Fruit fly (Drosophila melanogaster) whole organism, embryonic: Measurements from ENCODE around the gene CG13699.

Experiments used
- Abd-B ChIP-seq: fragments of 200-800 bp; sonication (Bioruptor generic); optimal IDR thresholded peaks from 2 replicates; lab custom pipeline; 2018; ENCODE audit warnings: missing biosample characterization, mild to moderate bottlenecking, missing genetic modification characterization, moderate library complexity
- Adf1 ChIP-seq: fragments of 200-800 bp; sonication (Bioruptor generic); IDR thresholded peaks from 2 replicates; pipeline ENCODE4 v1.3.6; 2022; ENCODE audit warnings: missing biosample characterization, missing genetic modification characterization
- C15 ChIP-seq: fragments of 200-800 bp; sonication (Bioruptor generic); IDR thresholded peaks from 3 replicates; pipeline ENCODE4 v1.3.6; 2022; ENCODE audit warnings: missing biosample characterization, missing genetic modification characterization
- CG11398 ChIP-seq: fragments of 200-800 bp; sonication (Bioruptor generic); optimal IDR thresholded peaks from 2 replicates; lab custom pipeline; 2016; ENCODE audit warnings: missing biosample characterization, missing genetic modification characterization
- CG1602 ChIP-seq: fragments of 200-800 bp; sonication (Bioruptor generic); optimal IDR thresholded peaks from 3 replicates; lab custom pipeline; 2016; ENCODE audit warnings: missing biosample characterization, missing genetic modification characterization
- CG2712 ChIP-seq: fragments of 200-800 bp; optimal IDR thresholded peaks from 3 replicates; lab custom pipeline; 2019; ENCODE audit warnings: missing biosample characterization, mild to moderate bottlenecking, missing genetic modification characterization, moderate library complexity
- CHES-1-like ChIP-seq: fragments of 200-800 bp; sonication (Bioruptor generic); optimal IDR thresholded peaks from 2 replicates; lab custom pipeline; 2016; ENCODE audit warnings: missing biosample characterization, missing genetic modification characterization
- Oaz ChIP-seq: fragments of 200-800 bp; sonication (Bioruptor generic); IDR thresholded peaks from 2 replicates; pipeline ENCODE4 v1.3.6; 2022; ENCODE audit warnings: missing biosample characterization, missing genetic modification characterization
- br ChIP-seq: fragments of >200 bp; optimal IDR thresholded peaks from 2 replicates; lab custom pipeline; 2017
- danr ChIP-seq: fragments of 200-800 bp; sonication (Bioruptor generic); IDR thresholded peaks from 2 replicates; pipeline ENCODE4 v1.3.6; 2022; ENCODE audit warnings: missing biosample characterization, missing genetic modification characterization
- tin ChIP-seq: fragments of 200-800 bp; sonication (Bioruptor generic); optimal IDR thresholded peaks from 3 replicates; lab custom pipeline; 2016; ENCODE audit warnings: missing biosample characterization, missing genetic modification characterization

- no peak for TF ChIP-seq CG11398 (GFP tag; lab: Kevin White, UChicago)
- TF ChIP-seq tin (GFP tag; lab: Kevin White, UChicago), result no peak
- no peak for TF ChIP-seq C15 (GFP tag; lab: Robert Waterston, UW)
- TF ChIP-seq CHES-1-like (GFP tag; lab: Kevin White, UChicago), result no peak
- no peak for TF ChIP-seq CG1602
- no peak for TF ChIP-seq CG2712 (tag; lab: Kevin White, UChicago)
- no peak for TF ChIP-seq Oaz (GFP tag; lab: Robert Waterston, UW)
- TF ChIP-seq br (lab: Kevin White, UChicago), result no peak
- no peak for TF ChIP-seq Abd-B (GFP tag; lab: Kevin White, UChicago)
- TF ChIP-seq Adf1 (GFP tag; lab: Robert Waterston, UW), result no peak
- no peak for TF ChIP-seq danr
These were observed 26.3 kb upstream of the CG13699 start for dm6 chr3L:18188473-18189087.
